Fruit fly (Drosophila melanogaster): ENCODE data around the gene Noa36.

DNA sequence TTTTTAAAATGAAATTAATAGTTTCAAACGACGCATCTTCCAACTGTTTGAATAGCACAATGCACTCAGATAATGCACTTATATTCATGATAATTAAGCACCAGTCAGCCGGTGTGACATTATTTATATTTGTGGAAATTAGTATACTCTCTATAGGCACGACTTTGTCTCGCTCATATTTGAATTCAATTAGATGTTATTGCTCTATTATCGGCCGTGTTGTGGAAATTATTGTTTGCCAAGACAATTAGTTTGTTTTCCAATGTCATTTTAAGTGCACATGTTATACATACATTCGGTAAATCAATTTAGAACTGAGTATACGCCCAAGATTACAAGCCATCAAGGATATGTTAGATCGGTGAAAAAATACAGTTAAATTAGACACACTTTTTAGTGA lies 46.1 kb downstream of the Noa36 start:
- TF ChIP-seq CG14711 (tag; optimal IDR thresholded peaks at IDR 0.05) (no peak), bab1 (GFP tag; optimal IDR thresholded peaks at IDR 0.05) (no peak), Hr96 (GFP tag; optimal IDR thresholded peaks at IDR 0.05) (no peak), kay (GFP tag; ENCODE audit: borderline replicate concordance) (peak; percentile 65), Clk (GFP tag; optimal IDR thresholded peaks at IDR 0.05) (no peak), cic (GFP tag; optimal IDR thresholded peaks at IDR 0.05) (no peak), CG12768 (GFP tag; optimal IDR thresholded peaks at IDR 0.05) (no peak)
